Worm (Caenorhabditis elegans) whole organism, late embryonic: ENCODE measurements around the gene R02F11.10.

Experiments
- F13H6.1 ChIP-seq: sonication (generic microtip); optimal IDR thresholded peaks from 2 replicates; lab custom pipeline; 2016; ENCODE audit warnings: missing genetic modification characterization, missing compliant biosample characterization
- K09A11.1 ChIP-seq: sonication (generic microtip); optimal IDR thresholded peaks from 2 replicates; lab custom pipeline; 2017; ENCODE audit warnings: antibody characterized with exemption, mild to moderate bottlenecking, missing genetic modification characterization, missing compliant biosample characterization; ENCODE audit not compliant: insufficient read depth
- ama-1 ChIP-seq: fragments of 150-350 bp; optimal IDR thresholded peaks from 2 replicates; lab custom pipeline; 2014
- ceh-14 ChIP-seq: sonication (generic microtip); optimal IDR thresholded peaks from 2 replicates; lab custom pipeline; 2016; ENCODE audit warnings: missing genotype, missing genetic modification characterization, missing compliant biosample characterization
- elt-2 ChIP-seq: sonication (generic microtip); optimal IDR thresholded peaks from 2 replicates; lab custom pipeline; 2016; ENCODE audit warnings: missing genetic modification reagents, missing genetic modification characterization, missing compliant biosample characterization
- ets-4 ChIP-seq: sonication (generic microtip); optimal IDR thresholded peaks from 2 replicates; lab custom pipeline; 2016; ENCODE audit warnings: missing genetic modification characterization, missing compliant biosample characterization
- fkh-10 ChIP-seq: fragments of 150-350 bp; optimal IDR thresholded peaks from 2 replicates; lab custom pipeline; 2014; ENCODE audit warnings: missing biosample characterization, missing genetic modification reagents, missing genetic modification characterization
- lin-11 ChIP-seq: fragments of 200-800 bp; sonication (Bioruptor generic); optimal IDR thresholded peaks from 2 replicates; lab custom pipeline; 2018; ENCODE audit warnings: mild to moderate bottlenecking, missing genetic modification characterization, missing compliant biosample characterization
- madf-2 ChIP-seq: sonication (generic microtip); optimal IDR thresholded peaks from 2 replicates; lab custom pipeline; 2017; ENCODE audit warnings: missing genetic modification characterization, missing compliant biosample characterization
- nhr-11 ChIP-seq: fragments of 150-350 bp; optimal IDR thresholded peaks from 2 replicates; lab custom pipeline; 2014; ENCODE audit warnings: missing biosample characterization, missing genetic modification characterization
- nhr-232 ChIP-seq: sonication (generic microtip); optimal IDR thresholded peaks from 2 replicates; lab custom pipeline; 2016; ENCODE audit warnings: missing genetic modification characterization, missing compliant biosample characterization
- pha-4 ChIP-seq: fragments of 150-350 bp; optimal IDR thresholded peaks from 2 replicates; lab custom pipeline; 2018; ENCODE audit warnings: missing biosample characterization, missing genetic modification reagents, missing genetic modification characterization
- pqm-1 ChIP-seq: sonication (generic microtip); optimal IDR thresholded peaks from 2 replicates; lab custom pipeline; 2016; ENCODE audit warnings: missing genetic modification characterization, missing compliant biosample characterization

- TF ChIP-seq pha-4 (tag; lab: Kevin White, UChicago) (no peak), fkh-10 (GFP tag; lab: Kevin White, UChicago) (no peak), nhr-11 (tag; lab: Kevin White, UChicago) (no peak), lin-11 (tag; lab: Kevin White, UChicago) (no peak), pqm-1 (tag; lab: Kevin White, UChicago) (no peak), ceh-14 (tag; lab: Kevin White, UChicago) (no peak), nhr-232 (no peak), ets-4 (tag; lab: Kevin White, UChicago) (no peak), ama-1 (lab: Kevin White, UChicago) (no peak), F13H6.1 (tag; lab: Kevin White, UChicago) (no peak), madf-2 (tag; lab: Kevin White, UChicago) (no peak), elt-2 (tag; lab: Kevin White, UChicago) (no peak), K09A11.1 (tag; lab: Kevin White, UChicago) (no peak)
Measured at ce11 chrV:4794308-4794707, 5.4 kb downstream of the R02F11.10 start, which contains the start of gene R02F11.2.
